Worm (Caenorhabditis elegans): ENCODE results near the gene F19C7.3.

DNA sequence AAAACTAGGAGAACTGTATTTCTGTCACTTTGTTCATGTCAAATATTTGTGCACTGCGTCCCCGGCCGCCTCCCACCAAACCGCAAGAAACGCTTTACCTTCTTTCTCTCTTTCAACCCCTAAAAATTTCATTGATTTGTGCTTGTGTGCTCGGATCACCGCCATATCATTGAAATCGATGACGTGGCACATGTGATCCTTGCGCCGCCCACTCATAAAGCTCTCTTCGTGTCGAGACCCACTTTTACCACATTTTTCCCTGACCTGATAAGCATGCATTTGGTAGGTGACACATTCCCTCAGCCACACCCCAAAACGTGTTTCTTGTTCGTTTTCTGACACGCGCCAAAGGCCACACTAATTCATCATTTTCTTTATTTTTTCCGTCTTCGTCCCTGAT is 39.2 kb upstream of the F19C7.3 start:
- no peak for TF ChIP-seq pbrm-1 (GFP tag; IDR thresholded peaks at IDR 0.05)
- no peak for TF ChIP-seq F10E7.11 (tag; optimal IDR thresholded peaks at IDR 0.05)
- TF ChIP-seq ztf-3 (GFP tag; optimal IDR thresholded peaks at IDR 0.05), result no peak
- no peak for TF ChIP-seq him-1 (tag; optimal IDR thresholded peaks at IDR 0.05)
- no peak for TF ChIP-seq hlh-12 (tag; optimal IDR thresholded peaks at IDR 0.05)
- TF ChIP-seq ama-1 (optimal IDR thresholded peaks at IDR 0.05), result no peak
- no peak for TF ChIP-seq ama-1 (GFP tag; optimal IDR thresholded peaks at IDR 0.05)

All from whole organism, young adult.